Worm (Caenorhabditis elegans) whole organism, L3 larva: Measurements from ENCODE around the gene mbk-2.

Experiments
- ceh-9 ChIP-seq: sonication (generic microtip); optimal IDR thresholded peaks from 2 replicates; lab custom pipeline; 2018; ENCODE audit warnings: missing biosample characterization, missing genetic modification characterization
- nfya-1 ChIP-seq: sonication (generic microtip); optimal IDR thresholded peaks from 2 replicates; lab custom pipeline; 2017; ENCODE audit warnings: missing genetic modification characterization, mild to moderate bottlenecking, missing compliant biosample characterization, antibody characterized with exemption, moderate library complexity; ENCODE audit not compliant: insufficient read depth
- nhr-237 ChIP-seq: fragments of 150-350 bp; optimal IDR thresholded peaks from 2 replicates; lab custom pipeline; 2014; ENCODE audit warnings: missing biosample characterization, missing genetic modification characterization
- nhr-28 ChIP-seq: fragments of 150-350 bp; optimal IDR thresholded peaks from 2 replicates; lab custom pipeline; 2014; ENCODE audit warnings: missing biosample characterization, missing genetic modification characterization
- snpc-4 ChIP-seq: fragments of 150-350 bp; optimal IDR thresholded peaks from 2 replicates; lab custom pipeline; 2014; ENCODE audit warnings: missing biosample characterization, missing genetic modification characterization
- unc-39 ChIP-seq: sonication (generic microtip); optimal IDR thresholded peaks from 4 replicates; lab custom pipeline; 2017; ENCODE audit warnings: missing biosample characterization, missing genetic modification characterization
- ztf-4 ChIP-seq: fragments of 150-350 bp; optimal IDR thresholded peaks from 2 replicates; lab custom pipeline; 2014; ENCODE audit warnings: missing biosample characterization, missing genetic modification characterization

DNA sequence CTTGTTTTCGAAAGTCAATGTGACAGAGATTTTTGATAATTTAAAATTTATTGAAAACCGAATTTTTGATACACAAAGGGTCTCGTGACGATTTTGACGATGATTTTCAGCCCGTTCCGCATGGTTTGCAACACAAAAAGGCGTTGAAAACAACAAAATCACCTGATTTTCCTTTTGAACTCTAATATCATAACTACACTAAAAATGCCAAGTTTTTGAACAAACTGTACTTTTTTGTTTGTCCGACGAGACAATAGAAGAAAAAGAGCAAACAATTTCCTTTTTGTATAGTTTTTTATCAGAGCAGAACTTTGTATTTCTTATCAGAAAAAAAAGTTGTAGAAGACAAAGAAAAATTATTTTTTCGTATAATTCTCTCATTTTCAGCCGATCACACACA lies 23.2 kb downstream of the mbk-2 start:
- TF ChIP-seq nhr-28 (tag; lab: Kevin White, UChicago) (no peak), ceh-9 (tag; lab: Kevin White, UChicago) (no peak), snpc-4 (tag; lab: Kevin White, UChicago) (no peak), nfya-1 (tag; lab: Kevin White, UChicago) (no peak), nhr-237 (tag; lab: Kevin White, UChicago) (no peak), unc-39 (tag; lab: Kevin White, UChicago) (no peak), ztf-4 (tag; lab: Kevin White, UChicago) (no peak)
